Fruit fly (Drosophila melanogaster): ENCODE measurements around the gene CG4053.

The CG4053 gene

dm6 chr3R:17149080-17149746, 17.2 kb upstream of the CG4053 start, which contains the start of the genes m-cup and Det (continued):
- peak; percentile 58; the same call in 1 of the 2 replicates for TF ChIP-seq CG2129 (GFP tag; IDR thresholded peaks at IDR 0.05; ENCODE audit: partially characterized antibody)
- TF ChIP-seq Aef1 (GFP tag; IDR thresholded peaks at IDR 0.05): peak; percentile 15; the same call in 1 of the 3 replicates
- peak; percentile 88 for TF ChIP-seq Dll (GFP tag; IDR thresholded peaks at IDR 0.05; ENCODE audit: partially characterized antibody)
- TF ChIP-seq CG17829 (tag; optimal IDR thresholded peaks at IDR 0.05): peak; percentile 37
- no peak for TF ChIP-seq chinmo (GFP tag; IDR thresholded peaks at IDR 0.05; ENCODE audit: partially characterized antibody)
- peak; percentile 81 for TF ChIP-seq unc-4 (GFP tag; IDR thresholded peaks at IDR 0.05; ENCODE audit: partially characterized antibody)
- peak; percentile 10 for TF ChIP-seq CG10147 (GFP tag; optimal IDR thresholded peaks at IDR 0.05)
- TF ChIP-seq scrt (GFP tag; optimal IDR thresholded peaks at IDR 0.05): no peak
- TF ChIP-seq CG6254 (GFP tag; optimal IDR thresholded peaks at IDR 0.05): no peak
- peak; percentile 60; the same call in 1 of the 3 replicates for TF ChIP-seq HLH4C (GFP tag; IDR thresholded peaks at IDR 0.05; ENCODE audit: partially characterized antibody)
- TF ChIP-seq Fer1 (GFP tag; optimal IDR thresholded peaks at IDR 0.05): peak; percentile 29
- TF ChIP-seq CG14441 (GFP tag; IDR thresholded peaks at IDR 0.05): no peak
- peak; percentile 83 for TF ChIP-seq stwl (tag; optimal IDR thresholded peaks at IDR 0.05)
- peak; percentile 44 for TF ChIP-seq zf30C (GFP tag; optimal IDR thresholded peaks at IDR 0.05)
- peak; percentile 89 for TF ChIP-seq E2f2 (GFP tag; IDR thresholded peaks at IDR 0.05)
- peak; percentile 24 for TF ChIP-seq CG13775 (GFP tag; optimal IDR thresholded peaks at IDR 0.05)
- TF ChIP-seq Opbp (GFP tag; IDR thresholded peaks at IDR 0.05; ENCODE audit: partially characterized antibody): peak; percentile 49; the same call in 2 of the 3 replicates
- TF ChIP-seq twi (tag; optimal IDR thresholded peaks at IDR 0.05): no peak
- no peak for TF ChIP-seq Oaz (GFP tag; IDR thresholded peaks at IDR 0.05)
- TF ChIP-seq amos (GFP tag; IDR thresholded peaks at IDR 0.05; ENCODE audit: partially characterized antibody): peak; percentile 69
- TF ChIP-seq Bteb2 (GFP tag; optimal IDR thresholded peaks at IDR 0.05): no peak
- no peak for TF ChIP-seq bab2 (GFP tag; optimal IDR thresholded peaks at IDR 0.05)
- TF ChIP-seq Ets97D (GFP tag; optimal IDR thresholded peaks at IDR 0.05): peak; percentile 50
- TF ChIP-seq CG15514 (GFP tag; optimal IDR thresholded peaks at IDR 0.05): peak; percentile 32
- peak; percentile 69 for TF ChIP-seq Sry-δ (GFP tag; optimal IDR thresholded peaks at IDR 0.05)
- peak in 1 of 2 experiments; percentile 18 for TF ChIP-seq dpn (GFP tag; optimal IDR thresholded peaks at IDR 0.05)
- TF ChIP-seq Sin3A (optimal IDR thresholded peaks at IDR 0.05): peak; percentile 87
- peak; percentile 1 for TF ChIP-seq HLH54F (GFP tag; optimal IDR thresholded peaks at IDR 0.05)
- TF ChIP-seq CG14710 (tag; optimal IDR thresholded peaks at IDR 0.05): peak; percentile 100
- 0 out of 2 replicates have a peak, but pooled peaks have one; percentile 12 for TF ChIP-seq CG9932 (GFP tag; IDR thresholded peaks at IDR 0.05)
- peak; percentile 30 for TF ChIP-seq CG9727 (GFP tag; optimal IDR thresholded peaks at IDR 0.05)
- TF ChIP-seq hkb (optimal IDR thresholded peaks at IDR 0.05): peak; percentile 80
- no peak for TF ChIP-seq hkb (GFP tag; IDR thresholded peaks at IDR 0.05)
- TF ChIP-seq CG34224 (GFP tag; IDR thresholded peaks at IDR 0.05; ENCODE audit: partially characterized antibody): peak; percentile 39; the same call in 2 of the 3 replicates
- TF ChIP-seq CG15696 (tag; optimal IDR thresholded peaks at IDR 0.05): peak; percentile 21
- TF ChIP-seq CG4820 (GFP tag; optimal IDR thresholded peaks at IDR 0.05): peak; percentile 5
- peak; percentile 80 for TF ChIP-seq knrl (GFP tag; IDR thresholded peaks at IDR 0.05; ENCODE audit: partially characterized antibody)
- peak; percentile 81 for TF ChIP-seq YL-1 (GFP tag; optimal IDR thresholded peaks at IDR 0.05)
- no peak for TF ChIP-seq CG1647 (GFP tag; optimal IDR thresholded peaks at IDR 0.05)
- TF ChIP-seq phol (tag; optimal IDR thresholded peaks at IDR 0.05): peak; percentile 61
- TF ChIP-seq CG4328 (GFP tag; optimal IDR thresholded peaks at IDR 0.05): peak; percentile 3
- peak; percentile 86 for TF ChIP-seq BEAF-32 (GFP tag; optimal IDR thresholded peaks at IDR 0.05)
- TF ChIP-seq Camta (GFP tag; optimal IDR thresholded peaks at IDR 0.05): peak; percentile 11
- TF ChIP-seq Sry-β (GFP tag; optimal IDR thresholded peaks at IDR 0.05): peak; percentile 18
- no peak for TF ChIP-seq Hmx (GFP tag; optimal IDR thresholded peaks at IDR 0.05)
- peak; percentile 18 for TF ChIP-seq CG18599 (GFP tag; optimal IDR thresholded peaks at IDR 0.05)
- peak; percentile 15 for TF ChIP-seq CG7987 (GFP tag; optimal IDR thresholded peaks at IDR 0.05)
- peak; percentile 54 for TF ChIP-seq ewg (GFP tag; optimal IDR thresholded peaks at IDR 0.05)

Data from whole organism, embryonic.